Fruit fly (Drosophila melanogaster): ENCODE data around the gene Mat89Ba.

Gene Mat89Ba

DNA sequence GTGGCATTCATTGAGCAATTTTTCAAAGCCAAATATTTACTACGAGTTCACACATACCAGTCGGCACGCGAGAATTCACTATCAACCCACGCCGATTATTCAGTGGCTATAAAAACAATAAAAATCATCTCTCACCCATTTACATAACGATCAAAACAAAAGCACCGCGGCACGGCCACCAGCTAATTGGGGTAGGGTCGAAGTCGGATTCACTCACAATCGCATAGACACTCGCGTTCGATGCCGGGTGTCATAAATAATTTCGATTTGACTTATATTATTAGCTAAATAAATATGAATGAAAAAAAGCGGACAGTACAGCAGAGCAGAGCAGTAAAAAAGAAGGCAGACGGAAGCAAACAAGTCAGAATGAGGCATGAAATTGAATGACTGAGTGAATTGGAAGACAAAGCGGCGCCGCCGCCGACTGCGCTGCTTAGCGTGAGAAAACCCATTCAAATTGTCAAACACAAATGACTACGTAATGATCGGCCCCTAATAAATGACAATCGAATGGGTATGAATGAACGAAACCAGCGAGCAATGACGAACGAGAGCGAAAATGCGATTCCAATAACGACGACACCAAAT lies 42.0 kb downstream of the Mat89Ba start (continued):
- TF ChIP-seq CG10543 (GFP tag; optimal IDR thresholded peaks at IDR 0.05) (peak; percentile 76), ERR (GFP tag; optimal IDR thresholded peaks at IDR 0.05) (peak; percentile 7), Vsx1 (GFP tag; optimal IDR thresholded peaks at IDR 0.05) (peak; percentile 73), CG34224 (GFP tag; IDR thresholded peaks at IDR 0.05; ENCODE audit: partially characterized antibody) (no peak), CG7987 (GFP tag; optimal IDR thresholded peaks at IDR 0.05) (peak; percentile 57), CG7357 (GFP tag; IDR thresholded peaks at IDR 0.05) (no peak), CG1603 (tag; optimal IDR thresholded peaks at IDR 0.05) (no peak), CG18599 (GFP tag; optimal IDR thresholded peaks at IDR 0.05) (peak; percentile 1), CG1233 (GFP tag; optimal IDR thresholded peaks at IDR 0.05) (peak; percentile 6), Oaz (GFP tag; IDR thresholded peaks at IDR 0.05) (no peak), sqz (GFP tag; optimal IDR thresholded peaks at IDR 0.05) (peak; percentile 46), CG11093 (GFP tag; IDR thresholded peaks at IDR 0.05) (no peak), zen2 (GFP tag; IDR thresholded peaks at IDR 0.05; ENCODE audit: partially characterized antibody) (no peak), scrt (GFP tag; optimal IDR thresholded peaks at IDR 0.05) (no peak), grn (GFP tag; optimal IDR thresholded peaks at IDR 0.05) (no peak), CG15601 (tag; optimal IDR thresholded peaks at IDR 0.05) (no peak), CG12236 (GFP tag; optimal IDR thresholded peaks at IDR 0.05) (no peak), pan (optimal IDR thresholded peaks at IDR 0.05) (no peak), pan (GFP tag; optimal IDR thresholded peaks at IDR 0.05 in 1 of 2, IDR thresholded peaks at IDR 0.05 in 1 of 2) (no peak), CG18476 (GFP tag; optimal IDR thresholded peaks at IDR 0.05) (no peak), pho (GFP tag; optimal IDR thresholded peaks at IDR 0.05) (no peak), CG8924 (tag; optimal IDR thresholded peaks at IDR 0.05) (no peak), mld (GFP tag; IDR thresholded peaks at IDR 0.05; ENCODE audit: partially characterized antibody) (no peak), exex (tag; optimal IDR thresholded peaks at IDR 0.05) (peak; percentile 63), CG9797 (GFP tag; optimal IDR thresholded peaks at IDR 0.05) (no peak), gsb (GFP tag; IDR thresholded peaks at IDR 0.05) (no peak), CG1024 (GFP tag; IDR thresholded peaks at IDR 0.05) (no peak), CG34376 (GFP tag; optimal IDR thresholded peaks at IDR 0.05) (peak; percentile 79), CG13296 (GFP tag; optimal IDR thresholded peaks at IDR 0.05) (peak; percentile 37), CG3407 (GFP tag; optimal IDR thresholded peaks at IDR 0.05) (no peak), Sox102F (GFP tag; optimal IDR thresholded peaks at IDR 0.05) (no peak), CG3281 (GFP tag; optimal IDR thresholded peaks at IDR 0.05) (peak; percentile 0), CG9876 (GFP tag; optimal IDR thresholded peaks at IDR 0.05) (no peak), ssp (GFP tag; IDR thresholded peaks at IDR 0.05) (no peak), Fer3 (tag; optimal IDR thresholded peaks at IDR 0.05) (peak; percentile 11), Ravus (GFP tag; IDR thresholded peaks at IDR 0.05) (no peak), gce (GFP tag; IDR thresholded peaks at IDR 0.05) (no peak), CG7556 (GFP tag; optimal IDR thresholded peaks at IDR 0.05) (no peak), Mes4 (GFP tag; optimal IDR thresholded peaks at IDR 0.05) (no peak), CG2129 (GFP tag; IDR thresholded peaks at IDR 0.05; ENCODE audit: partially characterized antibody) (no peak), CG17385 (GFP tag; optimal IDR thresholded peaks at IDR 0.05) (no peak), Eip74EF (GFP tag; optimal IDR thresholded peaks at IDR 0.05) (peak in 1 of 2 experiments; percentile 74), CG4282 (GFP tag; optimal IDR thresholded peaks at IDR 0.05) (no peak), Dad (GFP tag; optimal IDR thresholded peaks at IDR 0.05) (no peak), ftz-f1 (GFP tag; optimal IDR thresholded peaks at IDR 0.05) (peak; percentile 67), Mrtf (GFP tag; IDR thresholded peaks at IDR 0.05) (no peak), Deaf1 (tag; optimal IDR thresholded peaks at IDR 0.05) (peak; percentile 32), CG2875 (GFP tag; optimal IDR thresholded peaks at IDR 0.05) (no peak), sens (GFP tag) (peak; percentile 49), zfh2 (GFP tag; optimal IDR thresholded peaks at IDR 0.05) (peak; percentile 3)
